Worm (Caenorhabditis elegans) whole organism, L4 larva: ENCODE results near the gene acl-12.

ENCODE experiments used
- D1046.2 ChIP-seq: fragments of 200-800 bp; sonication (Bioruptor generic); IDR thresholded peaks from 2 replicates; pipeline ENCODE4 v1.3.6; 2022; ENCODE audit warnings: missing genetic modification characterization, missing compliant biosample characterization
- F10B5.3 ChIP-seq: sonication (generic microtip); optimal IDR thresholded peaks from 2 replicates; lab custom pipeline; 2016; ENCODE audit warnings: mild to moderate bottlenecking, missing genetic modification characterization, missing compliant biosample characterization
- F37D6.2 ChIP-seq: sonication (generic microtip); optimal IDR thresholded peaks from 2 replicates; lab custom pipeline; 2016; ENCODE audit warnings: mild to moderate bottlenecking, missing genetic modification characterization, missing compliant biosample characterization
- F44E2.7 ChIP-seq: fragments of 200-800 bp; sonication (Bioruptor generic); IDR thresholded peaks from 2 replicates; pipeline ENCODE4 v2.1.2; 2022; ENCODE audit warnings: missing genetic modification characterization, missing compliant biosample characterization
- R02D3.7 ChIP-seq: fragments of 150-350 bp; sonication (generic microtip); optimal IDR thresholded peaks from 3 replicates; lab custom pipeline; 2014; ENCODE audit warnings: missing biosample characterization, missing genetic modification characterization
- T26A8.4 ChIP-seq: fragments of 200-800 bp; sonication (Bioruptor generic); IDR thresholded peaks from 2 replicates; pipeline ENCODE4 v1.3.6; 2022; ENCODE audit warnings: missing genetic modification characterization, missing compliant biosample characterization
- Y105C5A.15 ChIP-seq: fragments of 200-800 bp; sonication (Bioruptor generic); IDR thresholded peaks from 2 replicates; pipeline ENCODE4 v1.3.6; 2022; ENCODE audit warnings: missing genetic modification characterization, missing compliant biosample characterization
- Y48G9A.11 ChIP-seq: fragments of 200-800 bp; sonication (Bioruptor generic); IDR thresholded peaks from 2 replicates; pipeline ENCODE4 v1.3.6; 2022; ENCODE audit warnings: missing genetic modification reagents, missing genetic modification characterization, missing compliant biosample characterization
- ZK546.5 ChIP-seq, 2 experiments: sonication (generic microtip); optimal IDR thresholded peaks; 2 replicates each; lab custom pipeline; 2017; ENCODE audit warnings: missing biosample characterization in 2 of 2, missing genetic modification characterization in 2 of 2
- aly-2 ChIP-seq: sonication (generic microtip); optimal IDR thresholded peaks from 2 replicates; lab custom pipeline; 2018; ENCODE audit warnings: missing biosample characterization, missing genetic modification characterization
- ama-1 ChIP-seq: fragments of 150-350 bp; optimal IDR thresholded peaks from 2 replicates; lab custom pipeline; 2014; ENCODE audit warnings: inconsistent platforms, mixed read lengths
- attf-4 ChIP-seq: sonication (generic microtip); optimal IDR thresholded peaks from 3 replicates; lab custom pipeline; 2017; ENCODE audit warnings: missing biosample characterization, missing genetic modification characterization
- ceh-44 ChIP-seq: fragments of 200-800 bp; sonication (Bioruptor generic); IDR thresholded peaks from 2 replicates; pipeline ENCODE4 v1.3.6; 2022; ENCODE audit warnings: missing genetic modification reagents, missing genetic modification characterization, missing compliant biosample characterization
- ctbp-1 ChIP-seq: fragments of 200-800 bp; sonication (Bioruptor generic); IDR thresholded peaks from 2 replicates; pipeline ENCODE4 v1.3.6; 2022; ENCODE audit warnings: missing genetic modification reagents, missing genetic modification characterization, missing compliant biosample characterization
- daf-16 ChIP-seq, 3 experiments: sonication (generic microtip); optimal IDR thresholded peaks; 2 replicates each; lab custom pipeline; 2016 to 2017; ENCODE audit warnings: missing genetic modification characterization in 3 of 3, missing genetic modification reagents in 3 of 3, mild to moderate bottlenecking in 2 of 3, missing compliant biosample characterization in 2 of 3, missing biosample characterization in 1 of 3, moderate library complexity in 1 of 3
- daf-19 ChIP-seq: fragments of 200-800 bp; sonication (Bioruptor generic); conservative IDR thresholded peaks from 2 replicates; pipeline ENCODE4 v1.3.6; 2022; ENCODE audit warnings: missing genetic modification characterization, missing compliant biosample characterization
- daf-8 ChIP-seq: fragments of 200-800 bp; sonication (Bioruptor generic); IDR thresholded peaks from 2 replicates; pipeline ENCODE4 v1.3.6; 2022; ENCODE audit warnings: missing genetic modification characterization, missing compliant biosample characterization
- gei-8 ChIP-seq: fragments of 200-800 bp; sonication (Bioruptor generic); optimal IDR thresholded peaks from 2 replicates; lab custom pipeline; 2018; ENCODE audit warnings: mild to moderate bottlenecking, missing genetic modification characterization, missing compliant biosample characterization
- hif-1 ChIP-seq, 2 experiments: sonication (generic microtip); optimal IDR thresholded peaks; 2 replicates each; lab custom pipeline; 2016 to 2017; ENCODE audit warnings: missing compliant biosample characterization in 2 of 2, missing genetic modification characterization in 2 of 2, missing genetic modification reagents in 2 of 2, missing genotype in 2 of 2, mild to moderate bottlenecking in 1 of 2
- hlh-11 ChIP-seq: fragments of 200-800 bp; sonication (Bioruptor generic); optimal IDR thresholded peaks from 2 replicates; lab custom pipeline; 2018; ENCODE audit warnings: mild to moderate bottlenecking, missing genetic modification characterization, missing compliant biosample characterization
- hlh-30 ChIP-seq: sonication (generic microtip); optimal IDR thresholded peaks from 2 replicates; lab custom pipeline; 2017; ENCODE audit warnings: antibody characterized with exemption, mild to moderate bottlenecking, missing genetic modification characterization, missing compliant biosample characterization; ENCODE audit not compliant: insufficient read depth
- hmg-1.1 ChIP-seq: fragments of 200-800 bp; sonication (Bioruptor generic); IDR thresholded peaks from 2 replicates; pipeline ENCODE4 v1.3.6; 2022; ENCODE audit warnings: missing genetic modification reagents, missing genetic modification characterization, missing compliant biosample characterization
- lim-7 ChIP-seq: fragments of 200-800 bp; sonication (Bioruptor generic); IDR thresholded peaks from 2 replicates; pipeline ENCODE4 v1.3.6; 2022; ENCODE audit warnings: missing genetic modification characterization, missing compliant biosample characterization
- lin-15B ChIP-seq: fragments of 150-350 bp; sonication (generic microtip); optimal IDR thresholded peaks from 3 replicates; lab custom pipeline; 2014; ENCODE audit warnings: missing biosample characterization, missing genetic modification characterization
- lin-29 ChIP-seq: fragments of 200-800 bp; sonication (Bioruptor generic); IDR thresholded peaks from 2 replicates; pipeline ENCODE4 v1.3.6; 2022; ENCODE audit warnings: missing genetic modification reagents, missing genetic modification characterization, missing compliant biosample characterization
- lin-38 ChIP-seq: fragments of 200-800 bp; sonication (Bioruptor generic); IDR thresholded peaks from 2 replicates; pipeline ENCODE4 v1.3.6; 2022; ENCODE audit warnings: missing genetic modification reagents, missing genetic modification characterization, missing compliant biosample characterization
- madf-5 ChIP-seq, 2 experiments: fragments of 200-800 bp; sonication (Bioruptor generic); IDR thresholded peaks; 2 replicates each; pipeline ENCODE4 v1.3.6; 2022; ENCODE audit warnings: missing compliant biosample characterization in 2 of 2, missing genetic modification characterization in 2 of 2
- madf-9 ChIP-seq: fragments of 200-800 bp; sonication (Bioruptor generic); conservative IDR thresholded peaks from 2 replicates; pipeline ENCODE4 v1.3.6; 2022; ENCODE audit warnings: missing genetic modification reagents, missing genetic modification characterization, missing compliant biosample characterization
- mdl-1 ChIP-seq, 2 experiments: fragments of 150-350 bp in 1 of 2; sonication (generic microtip) in 1 of 2; optimal IDR thresholded peaks; 2 replicates each; lab custom pipeline; 2014 to 2017; ENCODE audit warnings: missing biosample characterization in 2 of 2, missing genetic modification characterization in 2 of 2
- mdt-29 ChIP-seq: fragments of 200-800 bp; sonication (Bioruptor generic); IDR thresholded peaks from 2 replicates; pipeline ENCODE4 v1.3.6; 2022; ENCODE audit warnings: missing genetic modification reagents, missing genetic modification characterization, missing compliant biosample characterization
- mep-1 ChIP-seq: fragments of 150-350 bp; sonication (generic microtip); optimal IDR thresholded peaks from 3 replicates; lab custom pipeline; 2014; ENCODE audit warnings: missing biosample characterization, missing genetic modification characterization
- mxl-3 ChIP-seq: fragments of 200-800 bp; sonication (Bioruptor generic); optimal IDR thresholded peaks from 2 replicates; lab custom pipeline; 2018; ENCODE audit warnings: mild to moderate bottlenecking, missing genetic modification characterization, missing compliant biosample characterization
- nhr-28 ChIP-seq: fragments of 150-350 bp; optimal IDR thresholded peaks from 2 replicates; lab custom pipeline; 2014; ENCODE audit warnings: missing biosample characterization, missing genetic modification characterization
- nhr-41 ChIP-seq: fragments of 200-800 bp; sonication (Bioruptor generic); IDR thresholded peaks from 2 replicates; pipeline ENCODE4 v1.3.6; 2022; ENCODE audit warnings: missing genetic modification reagents, missing genetic modification characterization, missing compliant biosample characterization
- nhr-42 ChIP-seq: fragments of 200-800 bp; sonication (Bioruptor generic); IDR thresholded peaks from 2 replicates; pipeline ENCODE4 v1.3.6; 2022; ENCODE audit warnings: missing genetic modification characterization, missing compliant biosample characterization
- nhr-77 ChIP-seq: fragments of 150-350 bp; optimal IDR thresholded peaks from 2 replicates; lab custom pipeline; 2014; ENCODE audit warnings: missing biosample characterization, missing genetic modification characterization
- pha-4 ChIP-seq, 2 experiments: fragments of 150-350 bp in 1 of 2; fragments of 200-800 bp in 1 of 2; sonication (Bioruptor generic) in 1 of 2; IDR thresholded peaks in 1 of 2; optimal IDR thresholded peaks in 1 of 2; 2 replicates each; pipeline versions ENCODE4 v1.3.6 to Lab custom; 2014 to 2022; ENCODE audit warnings: missing genetic modification characterization in 2 of 2, missing genetic modification reagents in 2 of 2, missing biosample characterization in 1 of 2, missing compliant biosample characterization in 1 of 2
- php-3 ChIP-seq: fragments of 200-800 bp; sonication (Bioruptor generic); IDR thresholded peaks from 2 replicates; pipeline ENCODE4 v1.3.6; 2022; ENCODE audit warnings: missing genetic modification reagents, missing genetic modification characterization, missing compliant biosample characterization
- pqm-1 ChIP-seq: sonication (generic microtip); optimal IDR thresholded peaks from 2 replicates; lab custom pipeline; 2017; ENCODE audit warnings: missing biosample characterization, missing genetic modification characterization
- saeg-2 ChIP-seq: fragments of 200-800 bp; sonication (Bioruptor generic); IDR thresholded peaks from 2 replicates; pipeline ENCODE4 v1.3.6; 2022; ENCODE audit warnings: missing genetic modification reagents, missing genetic modification characterization, missing compliant biosample characterization
- snpc-1.2 ChIP-seq: fragments of 200-800 bp; sonication (Bioruptor generic); IDR thresholded peaks from 2 replicates; pipeline ENCODE4 v1.3.6; 2022; ENCODE audit warnings: missing genetic modification reagents, missing genetic modification characterization, missing compliant biosample characterization
- spr-3 ChIP-seq: fragments of 200-800 bp; sonication (Bioruptor generic); optimal IDR thresholded peaks from 2 replicates; lab custom pipeline; 2018; ENCODE audit warnings: mild to moderate bottlenecking, missing genetic modification characterization, missing compliant biosample characterization
- tra-1 ChIP-seq: fragments of 200-800 bp; sonication (Bioruptor generic); IDR thresholded peaks from 2 replicates; pipeline ENCODE4 v1.3.6; 2022; ENCODE audit warnings: missing genetic modification reagents, missing genetic modification characterization, missing compliant biosample characterization
- unc-62 ChIP-seq, 3 experiments: fragments of 150-350 bp in 1 of 3; sonication (generic microtip); optimal IDR thresholded peaks in 2 of 3; peaks in 1 of 3; 1 replicate in 1 of 3; 2 replicates in 2 of 3; lab custom pipeline; 2014 to 2017; ENCODE audit warnings: missing biosample characterization in 3 of 3, missing genetic modification characterization in 3 of 3, missing genetic modification reagents in 3 of 3, missing genotype in 1 of 3
- zip-11 ChIP-seq: fragments of 200-800 bp; sonication (Bioruptor generic); IDR thresholded peaks from 2 replicates; pipeline ENCODE4 v1.3.6; 2022; ENCODE audit warnings: missing genetic modification characterization, missing compliant biosample characterization
- ztf-7 ChIP-seq: fragments of 150-350 bp; optimal IDR thresholded peaks from 2 replicates; lab custom pipeline; 2014; ENCODE audit warnings: missing biosample characterization, missing genetic modification characterization

The acl-12 gene

DNA sequence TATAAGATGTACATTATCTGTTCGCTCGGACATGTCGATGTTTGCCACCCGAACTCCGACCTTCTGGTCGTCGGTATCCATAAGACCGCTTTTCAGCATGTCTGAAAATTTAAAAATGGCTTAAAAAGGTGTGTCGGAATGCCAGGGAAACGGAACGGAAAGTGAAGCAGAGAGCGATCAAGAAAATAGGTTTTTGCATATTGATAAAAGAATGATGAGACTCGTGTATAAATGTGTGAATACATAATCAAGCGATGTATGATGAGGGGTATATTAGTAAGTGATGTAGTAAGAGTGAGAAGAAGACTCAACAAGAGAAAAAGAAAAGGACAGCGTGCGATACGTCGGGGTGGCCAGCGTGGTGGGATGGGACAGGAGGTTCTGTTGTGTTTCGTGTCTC lies at the start of gene acl-12:
TSS of gene acl-12 (minus strand) at position 101 of the 400 bp plus-strand sequence.
- TF ChIP-seq daf-16 (GFP tag; optimal IDR thresholded peaks at IDR 0.05; lab: Kevin White, UChicago) (no peak), daf-16 (tag; optimal IDR thresholded peaks at IDR 0.05; lab: Kevin White, UChicago) (no peak), lin-15B (tag; lab: Kevin White, UChicago) (no peak), lin-38 (no peak), D1046.2 (GFP tag; lab: Robert Waterston, UW) (no peak), tra-1 (GFP tag; lab: Robert Waterston, UW) (no peak), zip-11 (GFP tag; lab: Robert Waterston, UW) (no peak), pha-4 (GFP tag; IDR thresholded peaks at IDR 0.05; lab: Robert Waterston, UW) (no peak), pha-4 (tag; optimal IDR thresholded peaks at IDR 0.05; lab: Kevin White, UChicago) (no peak), ceh-44 (GFP tag; lab: Robert Waterston, UW) (no peak), ZK546.5 (tag; optimal IDR thresholded peaks at IDR 0.05; lab: Kevin White, UChicago) (no peak), mxl-3 (GFP tag; lab: Kevin White, UChicago) (no peak), hmg-1.1 (GFP tag; lab: Robert Waterston, UW) (no peak), Y48G9A.11 (GFP tag; lab: Robert Waterston, UW) (no peak), nhr-28 (tag; lab: Kevin White, UChicago) (no peak), nhr-42 (GFP tag; lab: Robert Waterston, UW) (no peak), lin-29 (GFP tag; lab: Robert Waterston, UW) (no peak), php-3 (GFP tag; lab: Robert Waterston, UW) (no peak), hlh-30 (tag; lab: Kevin White, UChicago) (no peak), ztf-7 (tag; lab: Kevin White, UChicago) (no peak), lim-7 (no peak), hif-1 (tag; optimal IDR thresholded peaks at IDR 0.05; lab: Kevin White, UChicago) (no peak)

ce11 chrX:7491521-7491920 lies 49.1 kb upstream of the acl-12 start:
- TF ChIP-seq mdt-29 (no peak), unc-62 (GFP tag; optimal IDR thresholded peaks at IDR 0.05 in 1 of 2; lab: Kevin White, UChicago) (peak in 1 of 2 experiments; percentile 89), unc-62 (tag; optimal IDR thresholded peaks at IDR 0.05; lab: Kevin White, UChicago) (no peak)

DNA sequence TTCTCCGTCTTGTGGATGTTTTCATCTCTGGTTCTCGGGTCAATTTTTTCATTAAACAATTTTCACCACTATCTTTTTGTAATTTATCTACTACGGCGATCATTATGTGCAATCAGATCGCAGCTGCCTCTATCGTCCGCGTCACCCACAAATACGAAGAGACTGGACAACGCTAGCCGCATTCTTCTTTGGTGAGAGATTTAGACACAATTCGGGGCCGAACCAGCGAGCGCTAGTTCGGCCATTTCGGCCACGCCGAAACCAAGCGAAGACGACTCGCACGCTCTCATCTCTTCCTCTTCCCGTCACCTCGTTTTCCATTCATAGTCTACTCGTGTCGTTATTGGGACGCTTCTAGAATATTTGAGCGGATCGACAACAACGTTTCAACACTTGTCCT lies 43.4 kb upstream of the acl-12 start, which contains the start of gene gly-12:
TSS of gene gly-12 (plus strand) at position 117 of the 400 bp plus-strand sequence.
- TF ChIP-seq ceh-44 (GFP tag; lab: Robert Waterston, UW), result no peak
- no peak for TF ChIP-seq spr-3 (GFP tag; lab: Kevin White, UChicago)
- no peak for TF ChIP-seq attf-4 (tag; lab: Kevin White, UChicago)
- TF ChIP-seq snpc-1.2 (GFP tag; lab: Robert Waterston, UW), result no peak
- no peak for TF ChIP-seq T26A8.4
- no peak for TF ChIP-seq Y105C5A.15 (GFP tag; lab: Robert Waterston, UW)
- TF ChIP-seq mep-1 (tag; lab: Kevin White, UChicago), result peak; percentile 18
- no peak for TF ChIP-seq ztf-7 (tag; lab: Kevin White, UChicago)
- TF ChIP-seq gei-8 (GFP tag; lab: Kevin White, UChicago), result no peak
- TF ChIP-seq nhr-77, result no peak
- no peak for TF ChIP-seq pqm-1 (tag; lab: Kevin White, UChicago)
- no peak for TF ChIP-seq aly-2 (tag; lab: Kevin White, UChicago)
- TF ChIP-seq madf-5 (GFP tag; IDR thresholded peaks at IDR 0.05; lab: Robert Waterston, UW), result no peak
- no peak for TF ChIP-seq F37D6.2 (tag; lab: Kevin White, UChicago)
- TF ChIP-seq nhr-41, result no peak
- TF ChIP-seq hlh-11 (tag; lab: Kevin White, UChicago), result peak; percentile 38
- no peak for TF ChIP-seq ctbp-1
- no peak for TF ChIP-seq unc-62 (GFP tag; optimal IDR thresholded peaks at IDR 0.05 in 1 of 2; lab: Kevin White, UChicago)
- no peak for TF ChIP-seq unc-62 (tag; optimal IDR thresholded peaks at IDR 0.05; lab: Kevin White, UChicago)
- no peak for TF ChIP-seq saeg-2
- TF ChIP-seq ama-1 (lab: Kevin White, UChicago), result no peak
- no peak for TF ChIP-seq php-3 (GFP tag; lab: Robert Waterston, UW)
- no peak for TF ChIP-seq F10B5.3 (tag; lab: Kevin White, UChicago)
- TF ChIP-seq R02D3.7 (tag; lab: Kevin White, UChicago), result no peak
- TF ChIP-seq nhr-28 (tag; lab: Kevin White, UChicago), result peak; percentile 9
- TF ChIP-seq mxl-3 (GFP tag; lab: Kevin White, UChicago), result peak; percentile 71
- TF ChIP-seq daf-8, result no peak
- TF ChIP-seq nhr-42 (GFP tag; lab: Robert Waterston, UW), result no peak
- TF ChIP-seq madf-9 (GFP tag; lab: Robert Waterston, UW), result no peak
- no peak for TF ChIP-seq hmg-1.1 (GFP tag; lab: Robert Waterston, UW)
- no peak for TF ChIP-seq daf-19 (GFP tag; lab: Robert Waterston, UW)
- TF ChIP-seq mdl-1 (tag; optimal IDR thresholded peaks at IDR 0.05; lab: Kevin White, UChicago), result peak in 1 of 2 experiments; percentile 71
- TF ChIP-seq F44E2.7 (GFP tag; lab: Robert Waterston, UW), result no peak
